Worm (Caenorhabditis elegans): ENCODE results near the gene C47E12.14.

C47E12.14 gene

DNA sequence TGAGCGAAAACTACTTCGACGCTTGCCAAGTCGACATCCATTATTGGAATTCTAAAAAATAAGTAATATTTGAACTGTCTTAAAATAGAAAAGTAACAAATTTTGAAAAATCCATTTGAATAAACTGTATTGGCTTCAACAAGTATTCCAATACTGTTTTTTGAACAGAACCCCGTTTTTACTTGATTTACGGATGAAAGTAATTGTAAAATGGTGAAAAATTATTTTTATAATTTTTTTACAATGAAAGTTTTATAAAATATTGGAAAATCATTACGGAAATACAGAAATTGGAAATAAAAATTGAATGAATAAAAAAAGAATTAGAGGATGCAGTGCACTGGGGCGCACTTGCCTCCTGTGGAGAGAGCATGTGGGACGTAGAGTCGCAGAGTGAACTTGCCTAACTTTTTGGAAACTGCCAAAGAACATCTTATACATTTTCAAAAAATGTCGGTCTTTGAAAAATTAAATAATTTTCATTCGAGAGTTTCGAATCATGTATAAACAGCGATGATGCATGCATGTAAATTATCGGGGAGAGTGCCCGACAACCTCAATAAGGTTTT, 6.1 kb upstream of the C47E12.14 start, which contains the start of gene rrp-1:
Gene rrp-1, minus strand, starts transcription at position 51 of the 569 bp plus-strand sequence.
- no peak for TF ChIP-seq unc-62 (GFP tag; optimal IDR thresholded peaks at IDR 0.05)

DNA sequence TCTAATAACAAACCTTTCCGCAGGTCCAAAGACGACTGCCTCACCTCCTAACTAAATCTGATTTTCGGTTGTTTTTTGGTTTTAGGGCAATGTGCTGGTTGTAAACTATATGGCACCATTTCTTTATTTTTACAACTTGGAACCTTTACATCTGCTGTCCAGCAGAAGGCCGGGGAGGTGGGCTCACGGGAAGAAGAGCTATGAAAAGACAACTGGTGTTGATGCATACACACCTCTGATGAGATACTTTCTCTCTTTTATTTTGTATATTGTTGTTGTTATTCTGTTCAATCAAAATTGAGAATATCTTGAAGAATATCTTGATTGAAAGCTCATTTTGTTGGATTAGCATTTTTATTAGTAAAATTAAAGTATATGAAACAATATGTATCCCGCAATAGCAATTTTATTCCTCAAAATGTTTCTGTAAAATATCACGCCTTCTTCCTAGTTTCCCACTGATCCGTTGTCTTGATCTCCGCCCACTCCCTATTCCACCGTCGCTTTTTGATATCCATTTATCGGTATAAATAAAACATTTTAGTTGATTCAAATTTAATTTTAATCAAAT, 1.5 kb upstream of the C47E12.14 start, which contains the start of gene dhp-2:
Gene dhp-2, plus strand, starts transcription at position 521 of the 571 bp plus-strand sequence.
- TF ChIP-seq unc-62 (GFP tag; optimal IDR thresholded peaks at IDR 0.05) = no peak

DNA sequence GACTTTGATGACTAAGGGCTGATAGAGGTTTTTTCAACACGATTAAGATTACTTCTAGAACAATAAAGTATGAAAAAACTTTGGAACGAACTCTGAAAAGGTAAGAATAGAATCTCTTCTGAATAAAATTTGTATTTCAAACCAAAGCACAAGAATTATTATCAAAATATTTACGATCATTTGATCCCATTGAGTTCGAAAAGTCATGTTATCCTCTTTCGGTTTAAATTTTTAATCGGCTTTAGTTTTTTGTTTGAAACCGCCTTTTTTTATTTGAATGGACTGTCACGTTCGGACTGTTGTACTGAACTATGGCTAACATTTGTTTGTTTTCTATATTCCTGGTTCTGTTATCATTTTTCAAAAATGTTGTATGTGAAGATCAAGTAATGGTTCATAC, 1.8 kb downstream of the C47E12.14 start, which contains the start of gene C47E12.9:
Gene C47E12.9, plus strand, starts transcription at position 301 of the 400 bp plus-strand sequence.
- TF ChIP-seq unc-62 (GFP tag; optimal IDR thresholded peaks at IDR 0.05) = no peak

DNA sequence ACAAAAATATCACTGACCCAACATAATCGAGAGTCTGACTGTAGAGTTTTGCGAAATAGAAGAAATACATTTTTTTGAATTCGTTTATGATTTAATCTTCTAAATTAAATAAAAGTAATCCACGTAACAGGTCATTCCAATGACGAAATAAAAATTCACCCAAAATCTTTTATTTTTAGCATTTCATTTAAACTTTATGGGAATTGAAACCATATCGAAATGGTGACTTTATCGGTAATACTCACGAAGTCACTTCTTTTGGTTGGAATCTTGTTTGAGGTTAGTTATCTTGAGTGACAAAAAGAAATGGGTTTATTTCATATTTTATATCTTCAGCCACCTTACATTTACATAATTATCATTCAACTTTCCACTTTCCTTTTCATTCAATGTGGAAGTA, 3.6 kb downstream of the C47E12.14 start, which contains the start of the genes C47E12.12 and C47E12.10:
Gene C47E12.12, minus strand, starts transcription at position 101 of the 400 bp plus-strand sequence.
Gene C47E12.10, plus strand, starts transcription at position 172 of the 400 bp plus-strand sequence.
- TF ChIP-seq unc-62 (GFP tag; optimal IDR thresholded peaks at IDR 0.05) = no peak

DNA sequence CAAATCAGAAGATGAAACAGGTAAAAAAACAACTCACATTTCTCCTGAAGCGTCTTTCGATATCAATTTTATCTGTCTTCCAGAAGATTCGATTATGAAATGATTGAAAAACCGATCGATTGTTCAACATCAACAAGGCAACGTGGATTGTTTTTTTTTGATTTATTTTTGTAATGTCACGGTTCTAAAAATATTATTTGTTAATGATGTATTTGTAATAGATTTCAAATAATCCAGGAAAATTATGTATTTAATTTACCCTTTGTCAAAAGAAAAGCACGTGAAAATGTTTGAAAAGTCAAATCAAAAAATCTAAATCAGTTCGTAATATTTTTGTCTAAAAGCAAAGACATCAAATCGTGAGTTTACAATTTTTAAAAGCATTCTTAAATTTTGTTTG, 7.1 kb downstream of the C47E12.14 start, which contains the start of the genes kin-5 and C47E12.11:
Gene kin-5, minus strand, starts transcription at position 101 of the 400 bp plus-strand sequence.
Gene C47E12.11, plus strand, starts transcription at position 320 of the 400 bp plus-strand sequence.
- TF ChIP-seq unc-62 (GFP tag; optimal IDR thresholded peaks at IDR 0.05) = no peak

DNA sequence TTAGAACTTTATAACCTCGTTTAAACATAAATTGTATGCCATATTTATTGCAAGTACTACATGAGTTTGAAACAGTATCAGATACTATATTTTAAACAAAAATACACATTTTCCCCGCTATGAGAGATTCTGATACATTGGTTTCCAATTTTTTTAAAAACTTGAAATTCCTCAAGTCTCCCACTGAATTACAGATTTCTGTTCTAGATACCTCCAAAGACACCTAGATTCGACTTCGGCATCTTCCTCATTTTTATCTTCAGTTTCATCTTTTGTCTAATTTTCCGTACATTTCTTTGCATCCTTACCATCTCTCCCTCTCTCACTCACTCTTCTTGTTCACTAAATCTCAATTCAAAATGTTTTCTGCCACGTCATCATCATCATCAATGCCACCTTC, 12.2 kb downstream of the C47E12.14 start, which contains the start of gene T13H10.2:
Gene T13H10.2, plus strand, starts transcription at position 301 of the 400 bp plus-strand sequence.
- no peak for TF ChIP-seq unc-62 (GFP tag; optimal IDR thresholded peaks at IDR 0.05)

DNA sequence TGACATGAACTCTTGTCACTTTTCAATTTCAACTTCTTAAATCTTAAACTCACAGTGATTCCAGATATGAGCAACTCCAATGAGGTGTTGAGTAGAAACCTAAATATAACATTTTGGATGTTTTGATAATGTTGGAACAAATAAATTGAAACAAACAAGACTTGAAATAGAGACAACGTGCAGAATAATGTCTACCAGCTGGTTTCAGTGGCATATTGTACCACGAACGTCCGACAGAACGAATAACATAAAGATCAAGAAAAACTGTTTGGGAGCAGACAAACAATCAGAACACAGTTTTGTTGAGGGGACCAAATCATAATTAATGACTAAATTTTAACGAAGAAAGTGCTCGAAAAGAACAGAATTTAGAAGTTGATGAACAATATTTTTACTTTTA, 22.9 kb downstream of the C47E12.14 start, which contains the start of gene gon-1:
Gene gon-1, minus strand, starts transcription at position 101 of the 400 bp plus-strand sequence.
- no peak for TF ChIP-seq unc-62 (GFP tag; optimal IDR thresholded peaks at IDR 0.05)

DNA sequence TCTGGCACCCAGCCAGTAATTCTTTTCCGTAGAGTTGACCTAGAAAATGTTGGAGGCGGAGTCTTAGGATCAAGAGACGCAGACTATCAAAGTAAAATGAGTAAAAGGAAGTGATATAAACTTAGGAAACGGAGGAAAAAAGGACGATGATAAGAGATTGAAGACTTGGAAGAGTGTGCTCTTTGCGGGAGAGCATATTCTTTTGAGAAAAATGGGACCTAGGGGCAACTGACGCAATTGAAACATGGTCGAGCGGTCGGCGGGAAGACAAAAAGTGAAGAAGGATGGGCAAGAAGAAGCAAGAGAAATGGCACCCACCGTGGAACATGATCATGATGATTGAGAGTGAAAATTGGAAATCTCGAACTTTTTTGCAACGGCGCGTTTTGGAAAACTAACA, 28.1 kb downstream of the C47E12.14 start:
- no peak for TF ChIP-seq unc-62 (GFP tag; optimal IDR thresholded peaks at IDR 0.05)

DNA sequence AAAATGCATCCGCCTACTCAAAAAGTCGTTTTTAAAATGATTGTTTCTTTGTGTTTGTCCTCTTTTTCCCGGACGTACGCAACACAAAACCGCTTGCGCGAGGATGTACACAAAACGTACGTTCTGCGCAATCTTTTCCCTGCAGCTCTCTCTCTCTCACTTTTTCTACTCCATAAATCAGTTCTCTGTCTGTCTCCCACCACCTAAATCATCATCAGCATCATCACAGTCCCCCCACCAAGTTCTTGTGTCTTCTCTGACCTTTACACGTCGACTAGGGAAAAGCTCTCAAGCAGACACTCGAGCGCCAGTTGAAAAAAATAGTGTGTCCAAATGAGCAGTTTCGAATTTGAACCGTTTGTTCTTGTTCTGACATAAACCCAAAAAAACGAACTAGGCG, 31.9 kb downstream of the C47E12.14 start:
- TF ChIP-seq unc-62 (GFP tag; optimal IDR thresholded peaks at IDR 0.05) = no peak

DNA sequence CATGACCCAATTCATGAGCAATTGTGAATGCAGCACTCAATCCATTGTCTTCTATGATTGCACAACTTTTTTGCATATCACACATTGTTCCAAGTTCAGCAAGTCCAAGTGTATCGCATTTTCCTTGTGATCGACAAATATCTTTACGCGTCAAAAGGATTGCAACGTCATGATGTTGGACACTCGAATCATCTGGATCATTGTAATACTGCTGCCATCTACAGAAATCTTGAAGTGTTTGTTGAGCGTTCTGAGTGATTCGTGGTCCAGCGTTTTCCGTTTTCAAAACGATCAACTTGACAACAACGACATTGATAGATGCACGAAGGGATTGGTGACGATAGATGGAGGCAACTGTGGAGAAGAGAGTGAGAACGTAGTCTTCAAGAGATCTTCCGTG, 33.0 kb downstream of the C47E12.14 start:
- TF ChIP-seq unc-62 (GFP tag; optimal IDR thresholded peaks at IDR 0.05) = no peak

DNA sequence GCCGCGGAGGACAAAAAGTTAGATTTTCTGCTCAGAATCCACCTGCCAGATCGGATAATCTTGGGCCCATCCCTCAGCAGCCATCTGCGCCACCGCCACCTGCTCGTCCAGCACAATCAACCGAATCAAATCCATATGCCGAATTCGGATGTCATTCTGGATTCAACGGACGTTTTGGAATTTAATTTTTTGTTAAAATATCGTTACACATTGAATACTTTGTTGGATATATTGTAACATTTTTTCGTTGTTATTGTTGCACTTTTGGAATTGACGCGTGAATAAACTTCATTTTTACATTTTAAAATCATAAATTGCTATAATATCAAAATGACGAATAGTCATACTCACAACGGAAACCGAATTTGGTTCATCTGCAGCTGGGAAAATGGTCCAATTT, 42.6 kb downstream of the C47E12.14 start, which contains the start of gene spe-29:
Gene spe-29, plus strand, starts transcription at position 301 of the 400 bp plus-strand sequence.
- no peak for TF ChIP-seq unc-62 (GFP tag; optimal IDR thresholded peaks at IDR 0.05)

DNA sequence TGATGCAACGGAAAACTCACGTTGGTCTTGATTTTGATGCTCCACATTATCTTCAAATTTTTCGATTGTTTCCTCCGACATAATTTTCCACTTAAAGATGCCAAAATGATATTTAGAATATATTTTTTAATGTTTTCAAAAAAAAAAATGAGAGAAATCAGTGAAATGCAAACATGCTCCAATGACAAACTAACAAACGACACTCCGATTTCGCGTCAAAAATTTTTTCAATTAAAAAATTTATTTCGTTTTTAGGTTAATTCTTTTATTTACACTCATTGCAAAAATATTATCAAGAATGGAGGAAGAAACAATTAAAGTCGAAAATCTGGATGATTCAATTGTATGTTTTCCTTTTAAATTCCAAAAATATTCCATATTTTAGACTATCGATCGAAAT, 44.1 kb downstream of the C47E12.14 start, which contains the start of the genes trmt-10A and F25H8.2:
Gene trmt-10A, minus strand, starts transcription at position 159 of the 400 bp plus-strand sequence.
Gene F25H8.2, plus strand, starts transcription at position 181 of the 400 bp plus-strand sequence.
- no peak for TF ChIP-seq unc-62 (GFP tag; optimal IDR thresholded peaks at IDR 0.05)

DNA sequence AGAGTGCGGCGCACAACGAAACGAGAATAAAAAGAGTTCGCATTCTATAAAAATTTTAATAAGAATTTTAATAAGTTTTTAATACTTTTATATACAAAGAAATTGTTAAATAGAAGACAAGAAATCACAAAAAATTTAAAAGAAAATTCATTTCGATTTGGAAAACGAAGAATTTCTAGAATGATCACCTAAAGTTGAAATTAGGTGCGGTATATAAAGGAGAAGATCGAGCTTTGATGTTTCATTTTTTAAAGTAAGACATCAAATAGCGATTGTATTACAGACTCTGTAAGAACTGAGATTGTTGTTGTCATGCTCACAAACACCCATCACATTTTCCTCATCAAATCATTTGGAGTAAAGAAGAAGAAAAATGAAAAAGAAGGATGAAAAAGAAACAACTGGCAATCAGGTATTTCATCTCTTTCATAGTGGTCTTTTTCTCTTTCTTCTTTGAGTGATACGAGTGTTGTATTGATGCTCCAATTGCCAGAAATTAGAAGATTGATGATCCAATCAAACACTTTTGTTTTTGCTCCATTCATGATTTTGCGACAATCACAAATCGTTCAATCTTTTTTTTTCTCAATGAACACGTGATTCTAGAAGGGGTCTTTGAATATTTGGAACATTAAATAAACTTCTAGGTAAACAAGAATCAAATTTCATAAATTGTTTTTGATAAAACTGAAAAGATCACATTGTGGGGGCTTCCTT, 47.8 kb downstream of the C47E12.14 start, which contains the start of gene dur-1:
Gene dur-1, minus strand, starts transcription at position 51 of the 717 bp plus-strand sequence.
- no peak for TF ChIP-seq unc-62 (GFP tag; optimal IDR thresholded peaks at IDR 0.05)
